Worm (Caenorhabditis elegans) whole organism, L1 larva: ENCODE measurements around the gene Y46G5A.22.

Experiments used
- blmp-1 ChIP-seq: fragments of 150-350 bp; optimal IDR thresholded peaks from 2 replicates; lab custom pipeline; 2014; ENCODE audit warnings: missing biosample characterization, missing genetic modification characterization
- ceh-88 ChIP-seq: fragments of 200-800 bp; sonication (Bioruptor generic); IDR thresholded peaks from 2 replicates; pipeline ENCODE4 v1.3.6; 2022; ENCODE audit warnings: missing genetic modification characterization, missing compliant biosample characterization
- dpl-1 ChIP-seq, 3 experiments: fragments of 150-350 bp in 2 of 3; sonication (generic microtip) in 1 of 3; optimal IDR thresholded peaks; 2 replicates each; lab custom pipeline; 2014 to 2017; ENCODE audit warnings: missing biosample characterization in 3 of 3, missing genetic modification characterization in 3 of 3, missing genetic modification reagents in 3 of 3
- efl-1 ChIP-seq, 4 experiments: fragments of 150-350 bp; optimal IDR thresholded peaks in 3 of 4; peaks in 1 of 4; 1 replicate in 1 of 4; 2 replicates in 3 of 4; lab custom pipeline; 2014; ENCODE audit warnings: missing biosample characterization in 2 of 4, missing genetic modification characterization in 2 of 4, missing genetic modification reagents in 2 of 4
- elt-3 ChIP-seq, 6 experiments: fragments of 150-350 bp in 1 of 6; sonication (generic microtip); optimal IDR thresholded peaks; 2 replicates each; lab custom pipeline; 2017 to 2018; ENCODE audit warnings: missing biosample characterization in 6 of 6, missing genetic modification characterization in 6 of 6, inconsistent platforms in 1 of 6
- fos-1 ChIP-seq: fragments of 150-350 bp; optimal IDR thresholded peaks from 2 replicates; lab custom pipeline; 2014; ENCODE audit warnings: missing biosample characterization, missing genetic modification characterization
- grh-1 ChIP-seq: fragments of 200-800 bp; sonication (Bioruptor generic); IDR thresholded peaks from 2 replicates; pipeline ENCODE4 v1.3.6; 2022; ENCODE audit warnings: missing genetic modification reagents, missing genetic modification characterization, missing compliant biosample characterization
- irx-1 ChIP-seq: sonication (generic microtip); optimal IDR thresholded peaks from 2 replicates; lab custom pipeline; 2016; ENCODE audit warnings: missing genetic modification characterization, missing compliant biosample characterization
- isw-1 ChIP-seq: fragments of 200-800 bp; sonication (Bioruptor generic); IDR thresholded peaks from 2 replicates; pipeline ENCODE4 v1.3.6; 2022; ENCODE audit warnings: missing genetic modification characterization, missing compliant biosample characterization
- jun-1 ChIP-seq: fragments of 150-350 bp; optimal IDR thresholded peaks from 2 replicates; lab custom pipeline; 2014; ENCODE audit warnings: missing biosample characterization, missing genetic modification reagents, missing genetic modification characterization
- lin-13 ChIP-seq: fragments of 150-350 bp; optimal IDR thresholded peaks from 2 replicates; lab custom pipeline; 2014; ENCODE audit warnings: missing biosample characterization, missing genetic modification reagents, missing genetic modification characterization
- lin-14 ChIP-seq: fragments of 200-800 bp; sonication (Bioruptor generic); optimal IDR thresholded peaks from 2 replicates; lab custom pipeline; 2018; ENCODE audit warnings: mild to moderate bottlenecking, missing genetic modification characterization, moderate library complexity, missing compliant biosample characterization
- lin-35 ChIP-seq, 2 experiments: fragments of 150-350 bp; optimal IDR thresholded peaks; 2 replicates each; lab custom pipeline; 2014; ENCODE audit warnings: missing biosample characterization in 2 of 2, missing genetic modification characterization in 2 of 2, missing genetic modification reagents in 2 of 2
- lir-3 ChIP-seq: sonication (generic microtip); optimal IDR thresholded peaks from 2 replicates; lab custom pipeline; 2016; ENCODE audit warnings: mild to moderate bottlenecking, missing genetic modification characterization, moderate library complexity, missing compliant biosample characterization; ENCODE audit not compliant: poor library complexity
- lsy-2 ChIP-seq, 2 experiments: fragments of 150-350 bp; optimal IDR thresholded peaks; 2 replicates each; lab custom pipeline; 2014; ENCODE audit warnings: missing biosample characterization in 2 of 2, missing genetic modification characterization in 2 of 2
- mdl-1 ChIP-seq, 2 experiments: fragments of 150-350 bp; optimal IDR thresholded peaks; 2 replicates each; lab custom pipeline; 2014 to 2017; ENCODE audit warnings: missing biosample characterization in 2 of 2, missing genetic modification characterization in 2 of 2, inconsistent platforms in 1 of 2
- nhr-11 ChIP-seq: fragments of 150-350 bp; optimal IDR thresholded peaks from 2 replicates; lab custom pipeline; 2014; ENCODE audit warnings: missing biosample characterization, missing genetic modification characterization
- nhr-19 ChIP-seq: fragments of 200-800 bp; sonication (Bioruptor generic); conservative IDR thresholded peaks from 2 replicates; pipeline ENCODE4 v1.3.6; 2022; ENCODE audit warnings: missing genetic modification characterization, missing compliant biosample characterization
- nhr-20 ChIP-seq: sonication (generic microtip); optimal IDR thresholded peaks from 2 replicates; lab custom pipeline; 2016; ENCODE audit warnings: mild to moderate bottlenecking, missing genetic modification characterization, missing compliant biosample characterization
- nhr-28 ChIP-seq: fragments of 150-350 bp; optimal IDR thresholded peaks from 2 replicates; lab custom pipeline; 2014; ENCODE audit warnings: missing biosample characterization, missing genetic modification characterization
- nhr-47 ChIP-seq: sonication (generic microtip); optimal IDR thresholded peaks from 2 replicates; lab custom pipeline; 2016; ENCODE audit warnings: mild to moderate bottlenecking, missing genetic modification characterization, moderate library complexity, missing compliant biosample characterization
- nhr-71 ChIP-seq: sonication (generic microtip); optimal IDR thresholded peaks from 2 replicates; lab custom pipeline; 2016; ENCODE audit warnings: mild to moderate bottlenecking, missing genetic modification characterization, moderate library complexity, missing compliant biosample characterization
- nhr-85 ChIP-seq: sonication (generic microtip); peaks from one replicate; lab custom pipeline; 2016; ENCODE audit warnings: missing genetic modification characterization, inconsistent platforms, missing compliant biosample characterization
- nhr-90 ChIP-seq: sonication (generic microtip); optimal IDR thresholded peaks from 2 replicates; lab custom pipeline; 2016; ENCODE audit warnings: mild to moderate bottlenecking, missing genetic modification characterization, missing compliant biosample characterization; ENCODE audit not compliant: poor library complexity
- snpc-4 ChIP-seq: fragments of 150-350 bp; optimal IDR thresholded peaks from 2 replicates; lab custom pipeline; 2014; ENCODE audit warnings: missing biosample characterization, missing genetic modification characterization
- snu-23 ChIP-seq: sonication (generic microtip); optimal IDR thresholded peaks from 2 replicates; lab custom pipeline; 2016; ENCODE audit warnings: missing genetic modification characterization, missing compliant biosample characterization
- swsn-7 ChIP-seq: sonication (generic microtip); optimal IDR thresholded peaks from 2 replicates; lab custom pipeline; 2016; ENCODE audit warnings: missing genetic modification characterization, missing compliant biosample characterization
- tbx-2 ChIP-seq: sonication (generic microtip); optimal IDR thresholded peaks from 2 replicates; lab custom pipeline; 2016; ENCODE audit warnings: missing genetic modification characterization, missing compliant biosample characterization
- unc-130 ChIP-seq: fragments of 150-350 bp; optimal IDR thresholded peaks from 2 replicates; lab custom pipeline; 2017; ENCODE audit warnings: missing biosample characterization, missing genetic modification characterization, inconsistent platforms
- unc-86 ChIP-seq: sonication (generic microtip); optimal IDR thresholded peaks from 2 replicates; lab custom pipeline; 2016; ENCODE audit warnings: missing genetic modification characterization, missing compliant biosample characterization
- xbp-1 ChIP-seq: sonication (generic microtip); optimal IDR thresholded peaks from 2 replicates; lab custom pipeline; 2016; ENCODE audit warnings: missing genetic modification characterization, missing compliant biosample characterization
- zag-1 ChIP-seq: fragments of 150-350 bp; optimal IDR thresholded peaks from 2 replicates; lab custom pipeline; 2014; ENCODE audit warnings: missing biosample characterization, missing genetic modification characterization
- ztf-11 ChIP-seq, 2 experiments: sonication (generic microtip); optimal IDR thresholded peaks; 2 replicates each; lab custom pipeline; 2016 to 2017; ENCODE audit warnings: missing genetic modification characterization in 2 of 2, missing biosample characterization in 1 of 2, missing compliant biosample characterization in 1 of 2
- ztf-4 ChIP-seq: fragments of 150-350 bp; optimal IDR thresholded peaks from 2 replicates; lab custom pipeline; 2014; ENCODE audit warnings: missing biosample characterization, missing genetic modification characterization

Gene Y46G5A.22

DNA sequence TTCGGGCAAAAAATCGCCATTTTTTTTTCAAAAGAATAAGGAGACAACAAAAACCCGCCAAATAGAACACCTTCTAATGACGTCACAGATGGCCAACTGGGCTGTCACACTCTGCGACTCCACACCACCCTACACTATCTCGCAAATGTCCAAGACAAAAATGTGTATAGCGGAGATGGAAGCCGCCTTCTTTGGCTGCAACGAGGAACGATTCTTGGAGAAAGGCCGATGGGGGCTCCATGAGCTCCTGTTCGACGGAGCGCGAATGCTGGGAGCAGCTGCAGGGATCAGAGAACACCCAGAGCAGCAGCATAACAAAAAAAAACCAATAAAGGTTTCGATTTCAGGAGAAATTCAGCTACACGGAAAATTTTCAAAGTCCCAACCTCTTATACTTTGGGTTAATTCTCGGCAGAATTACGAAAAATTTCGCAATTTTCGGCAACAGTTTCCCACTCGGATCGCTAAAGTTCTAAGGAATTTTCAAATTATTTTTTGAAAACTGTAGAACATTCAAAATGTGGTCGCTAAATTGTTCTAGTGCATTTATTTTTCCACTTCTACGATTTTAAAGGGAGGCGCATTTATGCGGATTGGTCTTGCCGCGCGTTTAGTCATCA, 12.5 kb downstream of the Y46G5A.22 start (continued):
- TF ChIP-seq snpc-4 (tag; lab: Kevin White, UChicago) (no peak), nhr-71 (peak; percentile 51), nhr-47 (tag; lab: Kevin White, UChicago) (peak; percentile 54), mdl-1 (tag; optimal IDR thresholded peaks at IDR 0.05; lab: Kevin White, UChicago) (peak in 1 of 2 experiments; percentile 6)

DNA sequence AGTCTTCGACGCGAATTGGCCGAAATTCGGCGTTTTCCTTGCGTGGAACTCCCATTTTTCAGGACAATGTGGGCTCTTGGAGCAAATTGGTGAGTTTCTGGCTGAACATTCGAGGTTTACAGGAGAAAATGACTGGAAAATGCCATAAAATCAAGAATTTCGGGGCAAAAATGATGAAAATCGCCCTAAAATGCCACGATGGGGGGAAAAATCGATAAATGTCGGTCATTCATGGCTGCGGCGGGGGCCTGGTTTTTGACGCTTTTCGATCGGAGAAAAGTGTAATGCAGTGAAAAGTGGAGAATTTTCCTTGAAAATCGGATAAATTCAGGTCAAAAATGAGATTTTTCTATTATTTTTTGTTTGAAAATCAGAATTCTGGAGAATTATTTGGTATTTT, 13.2 kb downstream of the Y46G5A.22 start, which contains the start of the genes Y46G5A.18 and Y46G5A.47:
TSS of gene Y46G5A.18 (minus strand) at position 101 of the 400 bp plus-strand sequence.
TSS of gene Y46G5A.47 (minus strand) at position 146 of the 400 bp plus-strand sequence.
- TF ChIP-seq zag-1 (tag; lab: Kevin White, UChicago) (no peak), fos-1 (tag; lab: Kevin White, UChicago) (no peak), snu-23 (GFP tag; lab: Kevin White, UChicago) (no peak), elt-3 (tag; optimal IDR thresholded peaks at IDR 0.05; lab: Kevin White, UChicago) (no peak)
- TF ChIP-seq, all 84 proteins: peak for 0

- TF ChIP-seq ztf-4 (tag; lab: Kevin White, UChicago) (peak; percentile 4), nhr-11 (tag; lab: Kevin White, UChicago) (peak; percentile 75), nhr-19 (peak; percentile 57), tbx-2 (tag; lab: Kevin White, UChicago) (peak; percentile 63), blmp-1 (tag; lab: Kevin White, UChicago) (peak; percentile 65), nhr-20 (tag; lab: Kevin White, UChicago) (peak; percentile 83), nhr-28 (tag; lab: Kevin White, UChicago) (no peak), nhr-90 (tag; lab: Kevin White, UChicago) (peak; percentile 6), lir-3 (tag; lab: Kevin White, UChicago) (no peak), swsn-7 (tag; lab: Kevin White, UChicago) (peak; percentile 3), lsy-2 (tag; optimal IDR thresholded peaks at IDR 0.05; lab: Kevin White, UChicago) (peak; percentile 82 to 85), isw-1 (GFP tag; lab: Robert Waterston, UW) (no peak), jun-1 (tag; lab: Kevin White, UChicago) (no peak), lin-13 (GFP tag; lab: Kevin White, UChicago) (no peak), nhr-85 (peak; percentile 45), lin-35 (GFP tag; optimal IDR thresholded peaks at IDR 0.05; lab: Kevin White, UChicago) (peak; percentile 14 to 36), unc-130 (tag; lab: Kevin White, UChicago) (peak; percentile 53), elt-3 (tag; optimal IDR thresholded peaks at IDR 0.05; lab: Kevin White, UChicago) (peak in 2 of 6 experiments; percentile 21 to 32), xbp-1 (tag; lab: Kevin White, UChicago) (no peak), snu-23 (GFP tag; lab: Kevin White, UChicago) (peak; percentile 61), mdl-1 (tag; optimal IDR thresholded peaks at IDR 0.05; lab: Kevin White, UChicago) (peak in 1 of 2 experiments; percentile 83), ceh-88 (GFP tag; lab: Robert Waterston, UW) (no peak), irx-1 (tag; lab: Kevin White, UChicago) (peak; percentile 51), efl-1 (optimal IDR thresholded peaks at IDR 0.05; lab: Kevin White, UChicago) (peak; percentile 46 to 86), efl-1 (GFP tag; optimal IDR thresholded peaks at IDR 0.05 in 1 of 2; lab: Kevin White, UChicago) (peak; percentile 70 to 71), grh-1 (GFP tag; lab: Robert Waterston, UW) (peak; percentile 34; the same call in 1 of the 2 replicates), nhr-47 (tag; lab: Kevin White, UChicago) (peak; percentile 37), unc-86 (tag; lab: Kevin White, UChicago) (no peak), lin-14 (GFP tag; lab: Kevin White, UChicago) (peak; percentile 76), ztf-11 (tag; optimal IDR thresholded peaks at IDR 0.05; lab: Kevin White, UChicago) (no peak), dpl-1 (GFP tag; optimal IDR thresholded peaks at IDR 0.05; lab: Kevin White, UChicago) (peak; percentile 38 to 74 (median 53)), nhr-71 (peak; percentile 68)
Observed at ce11 chrII:12799927-12800522, 18.4 kb downstream of the Y46G5A.22 start.
